Worm (Caenorhabditis elegans): ENCODE data around the gene cha-1.

DNA sequence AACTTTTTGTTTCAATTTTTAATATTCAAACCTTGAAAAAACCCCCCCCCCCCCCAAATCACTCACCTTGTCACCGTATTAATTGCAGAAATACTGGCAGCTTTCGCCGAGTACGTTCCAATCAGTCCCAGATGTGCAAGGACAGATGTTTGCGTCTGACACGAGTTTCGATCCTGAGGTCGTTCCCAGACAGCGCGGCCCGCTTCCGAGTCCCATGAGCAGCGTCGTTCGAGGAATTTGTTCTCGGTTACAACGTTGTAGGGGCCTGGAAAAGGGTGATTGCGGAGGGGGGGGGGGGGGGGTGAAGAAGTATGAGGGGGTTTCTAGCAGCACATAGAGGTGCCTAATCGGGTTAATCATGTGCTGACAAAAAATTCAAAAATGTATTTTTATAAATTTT is 38.4 kb upstream of the cha-1 start:
- no peak for TF ChIP-seq blmp-1 (tag; optimal IDR thresholded peaks at IDR 0.05)
- no peak for TF ChIP-seq nhr-12 (tag; optimal IDR thresholded peaks at IDR 0.05)
- no peak for TF ChIP-seq pha-4 (tag; optimal IDR thresholded peaks at IDR 0.05)
- TF ChIP-seq mab-5 (tag; optimal IDR thresholded peaks at IDR 0.05), result no peak
- TF ChIP-seq unc-39 (tag; optimal IDR thresholded peaks at IDR 0.05), result no peak
- TF ChIP-seq snpc-4 (tag; optimal IDR thresholded peaks at IDR 0.05), result no peak
